Worm (Caenorhabditis elegans) whole organism, midembryonic: ENCODE measurements around the gene srx-68.

Experiments
- flt-1 ChIP-seq: fragments of 200-800 bp; sonication (Bioruptor generic); IDR thresholded peaks from 2 replicates; pipeline ENCODE4 v1.3.6; 2022; ENCODE audit warnings: missing genetic modification characterization, missing compliant biosample characterization
- ztf-29 ChIP-seq: fragments of 200-800 bp; sonication (Bioruptor generic); IDR thresholded peaks from 2 replicates; pipeline ENCODE4 v1.3.6; 2022; ENCODE audit warnings: missing genetic modification reagents, missing genetic modification characterization, missing compliant biosample characterization

- no peak for TF ChIP-seq flt-1
- no peak for TF ChIP-seq ztf-29 (GFP tag; lab: Robert Waterston, UW)
Observed at ce11 chrV:3894661-3895060, 17.9 kb upstream of the srx-68 start, which contains the start of gene sre-9.
